Worm (Caenorhabditis elegans): ENCODE data around the gene ndua-8.

The ndua-8 gene

ce11 chrIII:2572421-2572820 lies 43.6 kb downstream of the ndua-8 start:
- TF ChIP-seq elt-3 (tag; optimal IDR thresholded peaks at IDR 0.05) (no peak), M03D4.4 (tag; optimal IDR thresholded peaks at IDR 0.05) (no peak), unc-120 (tag; optimal IDR thresholded peaks at IDR 0.05; ENCODE audit: poor library complexity, severe bottlenecking) (no peak), ceh-43 (GFP tag; optimal IDR thresholded peaks at IDR 0.05) (no peak), unc-39 (tag; optimal IDR thresholded peaks at IDR 0.05) (no peak), elt-1 (tag; optimal IDR thresholded peaks at IDR 0.05; ENCODE audit: borderline replicate concordance, insufficient read depth) (no peak), lsy-2 (tag; optimal IDR thresholded peaks at IDR 0.05) (no peak), nhr-237 (tag; optimal IDR thresholded peaks at IDR 0.05) (no peak), ces-1 (GFP tag; optimal IDR thresholded peaks at IDR 0.05) (no peak), pha-4 (tag; optimal IDR thresholded peaks at IDR 0.05) (no peak), ceh-39 (tag; optimal IDR thresholded peaks at IDR 0.05) (no peak), snpc-4 (tag; optimal IDR thresholded peaks at IDR 0.05) (no peak), nhr-2 (tag; optimal IDR thresholded peaks at IDR 0.05) (no peak), blmp-1 (tag; optimal IDR thresholded peaks at IDR 0.05) (no peak), ham-2 (GFP tag; optimal IDR thresholded peaks at IDR 0.05) (no peak), nhr-76 (tag; optimal IDR thresholded peaks at IDR 0.05) (no peak), sptf-1 (tag; optimal IDR thresholded peaks at IDR 0.05) (no peak)

ce11 chrIII:2575635-2576164 lies 46.8 kb downstream of the ndua-8 start, which contains the start of gene Y54F10AR.1:
Gene Y54F10AR.1 (minus strand): TSS chrIII:2575685.
- TF ChIP-seq sem-2 (GFP tag; optimal IDR thresholded peaks at IDR 0.05): no peak
- TF ChIP-seq bed-3 (GFP tag; optimal IDR thresholded peaks at IDR 0.05): no peak
- TF ChIP-seq flh-1 (GFP tag; optimal IDR thresholded peaks at IDR 0.05): no peak
- no peak for TF ChIP-seq ceh-83 (GFP tag; optimal IDR thresholded peaks at IDR 0.05)
- no peak for TF ChIP-seq ham-2 (GFP tag; optimal IDR thresholded peaks at IDR 0.05)
- no peak for TF ChIP-seq elt-1 (tag; optimal IDR thresholded peaks at IDR 0.05; ENCODE audit: borderline replicate concordance, insufficient read depth)
- TF ChIP-seq nhr-12 (tag; optimal IDR thresholded peaks at IDR 0.05): no peak
- TF ChIP-seq unc-39 (tag; optimal IDR thresholded peaks at IDR 0.05): no peak
- TF ChIP-seq mls-2 (tag; optimal IDR thresholded peaks at IDR 0.05): no peak
- TF ChIP-seq pha-4 (tag; optimal IDR thresholded peaks at IDR 0.05): no peak
- no peak for TF ChIP-seq mab-5 (tag; optimal IDR thresholded peaks at IDR 0.05)
- TF ChIP-seq M03D4.4 (tag; optimal IDR thresholded peaks at IDR 0.05): no peak
- no peak for TF ChIP-seq hlh-1 (tag; optimal IDR thresholded peaks at IDR 0.05)
- TF ChIP-seq zip-8 (tag; optimal IDR thresholded peaks at IDR 0.05): no peak
- TF ChIP-seq nhr-237 (tag; optimal IDR thresholded peaks at IDR 0.05): no peak
- no peak for TF ChIP-seq cnd-1 (tag; optimal IDR thresholded peaks at IDR 0.05)
- TF ChIP-seq nhr-2 (tag; optimal IDR thresholded peaks at IDR 0.05): no peak

ce11 chrIII:2576360-2577259 lies 47.7 kb downstream of the ndua-8 start:
- peak; percentile 41 for TF ChIP-seq mls-2 (tag; optimal IDR thresholded peaks at IDR 0.05)
- TF ChIP-seq unc-120 (tag; optimal IDR thresholded peaks at IDR 0.05; ENCODE audit: poor library complexity, severe bottlenecking): peak; percentile 48
- TF ChIP-seq nhr-76 (tag; optimal IDR thresholded peaks at IDR 0.05): no peak
- peak; percentile 44 for TF ChIP-seq lsy-2 (tag; optimal IDR thresholded peaks at IDR 0.05)
- TF ChIP-seq ceh-83 (GFP tag; optimal IDR thresholded peaks at IDR 0.05): peak; percentile 38
- no peak for TF ChIP-seq mab-5 (tag; optimal IDR thresholded peaks at IDR 0.05)
- peak; percentile 5 for TF ChIP-seq ceh-43 (GFP tag; optimal IDR thresholded peaks at IDR 0.05)
- TF ChIP-seq nhr-28 (tag; optimal IDR thresholded peaks at IDR 0.05): no peak
- TF ChIP-seq nhr-2 (tag; optimal IDR thresholded peaks at IDR 0.05): no peak
- TF ChIP-seq ces-1 (GFP tag; optimal IDR thresholded peaks at IDR 0.05): peak; percentile 49
- peak; percentile 19 for TF ChIP-seq M03D4.4 (tag; optimal IDR thresholded peaks at IDR 0.05)
- TF ChIP-seq elt-3 (tag; optimal IDR thresholded peaks at IDR 0.05): no peak
- TF ChIP-seq drap-1 (GFP tag; optimal IDR thresholded peaks at IDR 0.05): peak; percentile 38
- TF ChIP-seq ztf-11 (tag; optimal IDR thresholded peaks at IDR 0.05): no peak
- TF ChIP-seq lin-13 (tag; optimal IDR thresholded peaks at IDR 0.05): peak; percentile 14
- peak; percentile 43 for TF ChIP-seq mep-1 (tag; optimal IDR thresholded peaks at IDR 0.05)
- no peak for TF ChIP-seq elt-1 (tag; optimal IDR thresholded peaks at IDR 0.05; ENCODE audit: borderline replicate concordance, insufficient read depth)
- peak; percentile 69 for TF ChIP-seq ham-2 (GFP tag; optimal IDR thresholded peaks at IDR 0.05)
- peak; percentile 75 for TF ChIP-seq sptf-1 (tag; optimal IDR thresholded peaks at IDR 0.05)
- no peak for TF ChIP-seq nhr-237 (tag; optimal IDR thresholded peaks at IDR 0.05)
- TF ChIP-seq hlh-1 (tag; optimal IDR thresholded peaks at IDR 0.05): peak; percentile 7
- no peak for TF ChIP-seq tbx-8 (GFP tag; optimal IDR thresholded peaks at IDR 0.05)
- no peak for TF ChIP-seq nhr-12 (tag; optimal IDR thresholded peaks at IDR 0.05)
- TF ChIP-seq lin-32 (GFP tag; optimal IDR thresholded peaks at IDR 0.05): peak; percentile 2
- TF ChIP-seq snpc-4 (tag; optimal IDR thresholded peaks at IDR 0.05): no peak

All from whole organism, mixed stage, embryonic.